Worm (Caenorhabditis elegans) whole organism, L1 larva: ENCODE data around the gene ZC449.1.

Experiments
- C04F5.9 ChIP-seq: sonication (generic microtip); optimal IDR thresholded peaks from 2 replicates; lab custom pipeline; 2016; ENCODE audit warnings: missing genetic modification characterization, missing compliant biosample characterization
- C16A3.4 ChIP-seq: fragments of 150-350 bp; optimal IDR thresholded peaks from 2 replicates; lab custom pipeline; 2014; ENCODE audit warnings: missing biosample characterization, missing genetic modification characterization
- C34B4.2 ChIP-seq: sonication (generic microtip); optimal IDR thresholded peaks from 2 replicates; lab custom pipeline; 2017; ENCODE audit warnings: mild to moderate bottlenecking, missing genetic modification characterization, missing compliant biosample characterization
- alr-1 ChIP-seq: fragments of 200-800 bp; sonication (Bioruptor generic); optimal IDR thresholded peaks from 2 replicates; lab custom pipeline; 2018; ENCODE audit warnings: borderline replicate concordance, mild to moderate bottlenecking, missing genetic modification characterization, missing compliant biosample characterization
- aly-2 ChIP-seq: fragments of 150-350 bp; optimal IDR thresholded peaks from 2 replicates; lab custom pipeline; 2014; ENCODE audit warnings: missing biosample characterization, missing genetic modification characterization
- ceh-63 ChIP-seq: fragments of 200-800 bp; sonication (Bioruptor generic); optimal IDR thresholded peaks from 2 replicates; lab custom pipeline; 2018; ENCODE audit warnings: mild to moderate bottlenecking, missing genetic modification characterization, missing compliant biosample characterization
- ces-1 ChIP-seq: fragments of 150-350 bp; optimal IDR thresholded peaks from 2 replicates; lab custom pipeline; 2014; ENCODE audit warnings: missing biosample characterization, missing genetic modification reagents, missing genetic modification characterization
- efl-1 ChIP-seq, 4 experiments: fragments of 150-350 bp; optimal IDR thresholded peaks in 3 of 4; peaks in 1 of 4; 1 replicate in 1 of 4; 2 replicates in 3 of 4; lab custom pipeline; 2014; ENCODE audit warnings: missing biosample characterization in 2 of 4, missing genetic modification characterization in 2 of 4, missing genetic modification reagents in 2 of 4
- egl-27 ChIP-seq, 2 experiments: fragments of 150-350 bp in 1 of 2; sonication (generic microtip); optimal IDR thresholded peaks; 3 replicates each; lab custom pipeline; 2017 to 2018; ENCODE audit warnings: missing biosample characterization in 2 of 2, missing genetic modification characterization in 2 of 2, missing genetic modification reagents in 2 of 2
- elt-2 ChIP-seq: sonication (generic microtip); optimal IDR thresholded peaks from 2 replicates; lab custom pipeline; 2016; ENCODE audit warnings: missing genetic modification characterization, mild to moderate bottlenecking, inconsistent platforms, missing compliant biosample characterization, missing genetic modification reagents
- elt-3 ChIP-seq, 6 experiments: fragments of 150-350 bp in 1 of 6; sonication (generic microtip); optimal IDR thresholded peaks; 2 replicates each; lab custom pipeline; 2017 to 2018; ENCODE audit warnings: missing biosample characterization in 6 of 6, missing genetic modification characterization in 6 of 6, inconsistent platforms in 1 of 6
- fkh-10 ChIP-seq: sonication (generic microtip); optimal IDR thresholded peaks from 2 replicates; lab custom pipeline; 2017; ENCODE audit warnings: missing biosample characterization, missing genetic modification reagents, missing genetic modification characterization
- fkh-8 ChIP-seq: sonication (generic microtip); optimal IDR thresholded peaks from 2 replicates; lab custom pipeline; 2016; ENCODE audit warnings: mild to moderate bottlenecking, missing genetic modification characterization, missing compliant biosample characterization
- grh-1 ChIP-seq: fragments of 200-800 bp; sonication (Bioruptor generic); IDR thresholded peaks from 2 replicates; pipeline ENCODE4 v1.3.6; 2022; ENCODE audit warnings: missing genetic modification reagents, missing genetic modification characterization, missing compliant biosample characterization
- hlh-4 ChIP-seq: sonication (generic microtip); optimal IDR thresholded peaks from 2 replicates; lab custom pipeline; 2016; ENCODE audit warnings: mild to moderate bottlenecking, missing genetic modification characterization, missing compliant biosample characterization
- irx-1 ChIP-seq: sonication (generic microtip); optimal IDR thresholded peaks from 2 replicates; lab custom pipeline; 2016; ENCODE audit warnings: missing genetic modification characterization, missing compliant biosample characterization
- isw-1 ChIP-seq: fragments of 200-800 bp; sonication (Bioruptor generic); IDR thresholded peaks from 2 replicates; pipeline ENCODE4 v1.3.6; 2022; ENCODE audit warnings: missing genetic modification characterization, missing compliant biosample characterization
- lin-13 ChIP-seq: fragments of 150-350 bp; optimal IDR thresholded peaks from 2 replicates; lab custom pipeline; 2014; ENCODE audit warnings: missing biosample characterization, missing genetic modification reagents, missing genetic modification characterization
- lir-3 ChIP-seq: sonication (generic microtip); optimal IDR thresholded peaks from 2 replicates; lab custom pipeline; 2016; ENCODE audit warnings: mild to moderate bottlenecking, missing genetic modification characterization, moderate library complexity, missing compliant biosample characterization; ENCODE audit not compliant: poor library complexity
- mdl-1 ChIP-seq, 2 experiments: fragments of 150-350 bp; optimal IDR thresholded peaks; 2 replicates each; lab custom pipeline; 2014 to 2017; ENCODE audit warnings: missing biosample characterization in 2 of 2, missing genetic modification characterization in 2 of 2, inconsistent platforms in 1 of 2
- mef-2 ChIP-seq: fragments of 150-350 bp; optimal IDR thresholded peaks from 2 replicates; lab custom pipeline; 2014; ENCODE audit warnings: missing biosample characterization, missing genetic modification characterization
- mep-1 ChIP-seq: fragments of 150-350 bp; optimal IDR thresholded peaks from 2 replicates; lab custom pipeline; 2014; ENCODE audit warnings: missing biosample characterization, missing genetic modification characterization
- nhr-12 ChIP-seq: sonication (generic microtip); optimal IDR thresholded peaks from 2 replicates; lab custom pipeline; 2017; ENCODE audit warnings: missing biosample characterization, missing genetic modification characterization
- nhr-19 ChIP-seq: fragments of 200-800 bp; sonication (Bioruptor generic); conservative IDR thresholded peaks from 2 replicates; pipeline ENCODE4 v1.3.6; 2022; ENCODE audit warnings: missing genetic modification characterization, missing compliant biosample characterization
- nhr-20 ChIP-seq: sonication (generic microtip); optimal IDR thresholded peaks from 2 replicates; lab custom pipeline; 2016; ENCODE audit warnings: mild to moderate bottlenecking, missing genetic modification characterization, missing compliant biosample characterization
- nhr-237 ChIP-seq: fragments of 150-350 bp; optimal IDR thresholded peaks from 2 replicates; lab custom pipeline; 2014; ENCODE audit warnings: missing biosample characterization, missing genetic modification characterization
- nhr-47 ChIP-seq: sonication (generic microtip); optimal IDR thresholded peaks from 2 replicates; lab custom pipeline; 2016; ENCODE audit warnings: mild to moderate bottlenecking, missing genetic modification characterization, moderate library complexity, missing compliant biosample characterization
- nhr-76 ChIP-seq: sonication (generic microtip); optimal IDR thresholded peaks from 2 replicates; lab custom pipeline; 2017; ENCODE audit warnings: missing biosample characterization, missing genetic modification characterization
- nhr-77 ChIP-seq: fragments of 150-350 bp; optimal IDR thresholded peaks from 2 replicates; lab custom pipeline; 2014; ENCODE audit warnings: missing biosample characterization, missing genetic modification characterization
- nhr-85 ChIP-seq: sonication (generic microtip); peaks from one replicate; lab custom pipeline; 2016; ENCODE audit warnings: missing genetic modification characterization, inconsistent platforms, missing compliant biosample characterization
- nhr-90 ChIP-seq: sonication (generic microtip); optimal IDR thresholded peaks from 2 replicates; lab custom pipeline; 2016; ENCODE audit warnings: mild to moderate bottlenecking, missing genetic modification characterization, missing compliant biosample characterization; ENCODE audit not compliant: poor library complexity
- pag-3 ChIP-seq: sonication (generic microtip); optimal IDR thresholded peaks from 2 replicates; lab custom pipeline; 2017; ENCODE audit warnings: missing genetic modification characterization, mild to moderate bottlenecking, missing compliant biosample characterization, antibody characterized with exemption, borderline replicate concordance; ENCODE audit not compliant: insufficient read depth
- pqm-1 ChIP-seq: sonication (generic microtip); optimal IDR thresholded peaks from 3 replicates; lab custom pipeline; 2017; ENCODE audit warnings: missing biosample characterization, missing genetic modification characterization
- skn-1 ChIP-seq: fragments of 150-350 bp; optimal IDR thresholded peaks from 2 replicates; lab custom pipeline; 2014; ENCODE audit warnings: missing biosample characterization, missing genetic modification characterization
- sox-4 ChIP-seq: sonication (generic microtip); optimal IDR thresholded peaks from 2 replicates; lab custom pipeline; 2016; ENCODE audit warnings: missing genetic modification characterization, missing compliant biosample characterization
- sup-37 ChIP-seq: fragments of 200-800 bp; sonication (Bioruptor generic); optimal IDR thresholded peaks from 2 replicates; lab custom pipeline; 2018; ENCODE audit warnings: mild to moderate bottlenecking, missing genetic modification characterization, missing compliant biosample characterization
- swsn-7 ChIP-seq: sonication (generic microtip); optimal IDR thresholded peaks from 2 replicates; lab custom pipeline; 2016; ENCODE audit warnings: missing genetic modification characterization, missing compliant biosample characterization
- unc-62 ChIP-seq: fragments of 150-350 bp; optimal IDR thresholded peaks from 2 replicates; lab custom pipeline; 2014; ENCODE audit warnings: missing biosample characterization, missing genetic modification reagents, missing genetic modification characterization
- unc-86 ChIP-seq: sonication (generic microtip); optimal IDR thresholded peaks from 2 replicates; lab custom pipeline; 2016; ENCODE audit warnings: missing genetic modification characterization, missing compliant biosample characterization
- unc-98 ChIP-seq: fragments of 200-800 bp; sonication (Bioruptor generic); IDR thresholded peaks from 2 replicates; pipeline ENCODE4 v1.3.6; 2022; ENCODE audit warnings: missing genetic modification characterization, missing compliant biosample characterization
- vab-15 ChIP-seq: sonication (generic microtip); optimal IDR thresholded peaks from 2 replicates; lab custom pipeline; 2017; ENCODE audit warnings: missing genotype, mild to moderate bottlenecking, missing genetic modification characterization, missing compliant biosample characterization
- xbp-1 ChIP-seq: sonication (generic microtip); optimal IDR thresholded peaks from 2 replicates; lab custom pipeline; 2016; ENCODE audit warnings: missing genetic modification characterization, missing compliant biosample characterization
- zag-1 ChIP-seq: fragments of 150-350 bp; optimal IDR thresholded peaks from 2 replicates; lab custom pipeline; 2014; ENCODE audit warnings: missing biosample characterization, missing genetic modification characterization
- zip-4 ChIP-seq: fragments of 200-800 bp; sonication (Bioruptor generic); optimal IDR thresholded peaks from 2 replicates; lab custom pipeline; 2018; ENCODE audit warnings: mild to moderate bottlenecking, missing genetic modification characterization, moderate library complexity, missing compliant biosample characterization
- ztf-4 ChIP-seq: fragments of 150-350 bp; optimal IDR thresholded peaks from 2 replicates; lab custom pipeline; 2014; ENCODE audit warnings: missing biosample characterization, missing genetic modification characterization

ZC449.1 gene

DNA sequence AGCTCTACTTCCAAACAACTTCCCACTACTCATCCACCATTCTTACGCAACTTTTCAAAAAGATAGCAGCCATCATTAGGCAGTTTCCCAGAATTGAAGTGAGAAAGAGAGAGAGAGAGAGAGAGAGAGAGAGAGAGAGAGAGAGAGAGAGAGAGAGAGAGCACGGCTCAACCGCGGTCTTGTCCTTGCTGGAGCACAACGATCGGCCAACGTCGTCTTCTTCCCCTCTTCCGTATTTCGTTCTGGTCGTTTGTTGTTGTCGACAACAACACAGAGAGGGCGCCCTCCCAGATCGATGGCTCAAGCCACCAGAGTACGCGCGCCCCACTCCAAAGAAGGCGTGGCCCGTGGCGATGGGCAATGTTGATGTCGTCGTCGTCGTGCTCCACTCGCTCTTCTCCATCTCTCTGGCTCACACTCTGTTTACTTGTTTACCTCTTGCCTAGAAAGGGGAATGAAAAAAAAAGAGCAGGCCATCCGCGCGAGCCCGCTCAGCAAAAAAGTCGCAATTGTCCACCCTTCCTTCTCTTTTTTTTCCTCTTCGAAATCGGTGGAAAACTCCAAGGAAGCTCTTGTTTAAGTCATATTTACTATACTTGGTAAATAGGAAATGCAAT lies 42.1 kb upstream of the ZC449.1 start (continued):
- TF ChIP-seq mef-2 (no peak), egl-27 (tag; optimal IDR thresholded peaks at IDR 0.05; lab: Kevin White, UChicago) (no peak), unc-62 (GFP tag; lab: Kevin White, UChicago) (no peak), nhr-12 (tag; lab: Kevin White, UChicago) (no peak), sox-4 (no peak), pag-3 (tag; lab: Kevin White, UChicago) (no peak), ceh-63 (GFP tag; lab: Kevin White, UChicago) (no peak), lin-13 (no peak), nhr-85 (tag; lab: Kevin White, UChicago) (no peak), alr-1 (tag; lab: Kevin White, UChicago) (no peak), nhr-47 (tag; lab: Kevin White, UChicago) (peak; percentile 69), nhr-90 (tag; lab: Kevin White, UChicago) (no peak)

DNA sequence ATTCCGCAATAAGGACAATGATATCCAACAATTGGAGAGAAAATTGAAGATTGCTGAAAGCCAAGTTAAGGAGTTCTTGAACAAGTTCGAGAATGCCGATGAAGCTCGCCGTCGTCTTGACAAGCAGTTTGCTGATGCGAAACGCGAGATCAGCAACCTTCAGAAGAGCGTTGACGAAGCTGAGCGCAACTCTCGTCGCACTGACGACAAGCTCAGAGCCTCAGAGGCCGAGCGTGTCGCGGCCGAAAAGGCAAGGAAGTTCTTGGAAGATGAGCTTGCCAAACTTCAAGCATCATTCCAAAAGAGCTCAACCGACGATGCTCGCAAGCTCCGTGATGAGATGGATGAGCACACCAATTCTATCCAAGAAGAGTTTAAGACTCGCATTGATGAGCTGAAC lies 37.9 kb upstream of the ZC449.1 start:
- TF ChIP-seq sup-37 (no peak), sox-4 (no peak), elt-2 (tag; lab: Kevin White, UChicago) (no peak), fkh-8 (no peak), swsn-7 (no peak), zag-1 (tag; lab: Kevin White, UChicago) (no peak), efl-1 (optimal IDR thresholded peaks at IDR 0.05; lab: Kevin White, UChicago) (no peak), efl-1 (GFP tag; optimal IDR thresholded peaks at IDR 0.05 in 1 of 2; lab: Kevin White, UChicago) (no peak), C04F5.9 (no peak), mdl-1 (tag; optimal IDR thresholded peaks at IDR 0.05; lab: Kevin White, UChicago) (no peak), lir-3 (tag; lab: Kevin White, UChicago) (no peak), grh-1 (GFP tag; lab: Robert Waterston, UW) (no peak), xbp-1 (tag; lab: Kevin White, UChicago) (no peak)
- TF ChIP-seq, all 84 proteins: peak for 0

DNA sequence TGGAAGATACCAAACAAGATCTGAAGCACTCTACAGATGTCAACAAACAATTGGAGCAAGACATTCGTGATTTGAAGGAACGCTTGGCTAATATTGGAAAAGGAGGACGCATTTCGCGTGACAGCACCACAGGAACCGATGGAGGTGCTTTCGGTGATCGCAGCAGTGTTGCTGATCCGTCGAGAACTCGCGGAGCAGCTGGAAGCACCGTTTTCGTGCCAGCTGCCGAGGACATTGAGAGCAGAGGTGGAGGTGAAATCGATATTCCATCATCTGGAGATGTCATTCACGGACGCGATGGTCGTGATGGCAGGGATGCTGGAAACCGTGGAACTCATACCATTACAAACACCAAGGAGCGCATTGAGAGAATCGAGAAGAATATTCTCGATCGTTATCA lies 36.6 kb upstream of the ZC449.1 start:
- TF ChIP-seq hlh-4 (no peak), nhr-20 (tag; lab: Kevin White, UChicago) (no peak), unc-86 (no peak), egl-27 (tag; optimal IDR thresholded peaks at IDR 0.05; lab: Kevin White, UChicago) (no peak), nhr-77 (no peak), sup-37 (no peak), isw-1 (no peak), nhr-47 (tag; lab: Kevin White, UChicago) (no peak), aly-2 (tag; lab: Kevin White, UChicago) (no peak), unc-98 (GFP tag; lab: Robert Waterston, UW) (no peak), C16A3.4 (tag; lab: Kevin White, UChicago) (no peak), skn-1 (tag; lab: Kevin White, UChicago) (no peak), nhr-12 (tag; lab: Kevin White, UChicago) (no peak), vab-15 (no peak), unc-62 (GFP tag; lab: Kevin White, UChicago) (no peak), elt-3 (tag; optimal IDR thresholded peaks at IDR 0.05; lab: Kevin White, UChicago) (no peak), irx-1 (tag; lab: Kevin White, UChicago) (no peak), xbp-1 (tag; lab: Kevin White, UChicago) (no peak)

DNA sequence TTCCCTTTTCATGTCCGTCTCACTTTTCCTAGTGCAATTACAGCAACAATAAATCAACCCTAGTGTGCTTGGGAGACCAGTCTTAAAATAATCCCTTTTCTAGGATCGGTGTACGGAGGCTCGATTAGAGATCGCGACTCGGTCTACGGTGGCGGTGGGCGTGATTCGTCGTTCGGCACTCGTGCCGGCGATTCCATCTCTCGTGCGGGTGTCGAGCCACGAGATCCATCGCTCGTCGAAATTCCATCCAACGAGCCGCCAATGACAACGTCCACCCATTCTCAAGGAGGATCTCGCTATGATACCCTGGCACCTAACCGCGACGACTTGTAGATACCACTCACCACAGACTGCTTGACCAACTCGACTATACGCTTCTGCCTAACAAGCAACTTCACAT lies 31.7 kb upstream of the ZC449.1 start:
- TF ChIP-seq ztf-4 (tag; lab: Kevin White, UChicago) (no peak), fkh-10 (GFP tag; lab: Kevin White, UChicago) (no peak), ces-1 (no peak), nhr-76 (tag; lab: Kevin White, UChicago) (no peak), alr-1 (tag; lab: Kevin White, UChicago) (no peak), nhr-20 (tag; lab: Kevin White, UChicago) (no peak), C34B4.2 (tag; lab: Kevin White, UChicago) (no peak), unc-62 (GFP tag; lab: Kevin White, UChicago) (no peak), nhr-19 (no peak), C16A3.4 (tag; lab: Kevin White, UChicago) (no peak), nhr-237 (no peak), vab-15 (no peak), zip-4 (GFP tag; lab: Kevin White, UChicago) (no peak), pqm-1 (tag; lab: Kevin White, UChicago) (no peak), unc-98 (GFP tag; lab: Robert Waterston, UW) (no peak), lir-3 (tag; lab: Kevin White, UChicago) (no peak), mep-1 (tag; lab: Kevin White, UChicago) (no peak)
